Worm (Caenorhabditis elegans) whole organism, young adult: ENCODE data around the gene Y41E3.6.

Experiments
- ZK185.1 ChIP-seq: sonication (generic microtip); optimal IDR thresholded peaks from 2 replicates; lab custom pipeline; 2016; ENCODE audit warnings: mild to moderate bottlenecking, missing genetic modification characterization, missing compliant biosample characterization; ENCODE audit not compliant: poor library complexity, severe bottlenecking
- aptf-2 ChIP-seq: fragments of 200-800 bp; sonication (Bioruptor generic); conservative IDR thresholded peaks from 2 replicates; pipeline ENCODE4 v1.3.6; 2022; ENCODE audit warnings: missing genetic modification reagents, missing genetic modification characterization, missing compliant biosample characterization
- ceh-40 ChIP-seq: fragments of 200-800 bp; sonication (Bioruptor generic); IDR thresholded peaks from 2 replicates; pipeline ENCODE4 v1.3.6; 2022; ENCODE audit warnings: missing genetic modification characterization, missing compliant biosample characterization
- egl-18 ChIP-seq: fragments of 200-800 bp; sonication (Bioruptor generic); IDR thresholded peaks from 2 replicates; pipeline ENCODE4 v1.3.6; 2022; ENCODE audit warnings: missing genetic modification reagents, missing genetic modification characterization, missing compliant biosample characterization
- hrde-1 ChIP-seq: sonication (generic microtip); optimal IDR thresholded peaks from 2 replicates; lab custom pipeline; 2016; ENCODE audit warnings: missing genetic modification characterization, mild to moderate bottlenecking, missing compliant biosample characterization, moderate library complexity, missing genotype, missing genetic modification reagents, borderline replicate concordance
- madf-10 ChIP-seq: sonication (generic microtip); optimal IDR thresholded peaks from 2 replicates; lab custom pipeline; 2016; ENCODE audit warnings: mild to moderate bottlenecking, missing genetic modification characterization, missing compliant biosample characterization
- madf-6 ChIP-seq: fragments of 200-800 bp; sonication (Bioruptor generic); IDR thresholded peaks from 2 replicates; pipeline ENCODE4 v1.3.6; 2022; ENCODE audit warnings: missing genetic modification reagents, missing genetic modification characterization, missing compliant biosample characterization
- sdz-38 ChIP-seq: sonication (generic microtip); optimal IDR thresholded peaks from 2 replicates; lab custom pipeline; 2016; ENCODE audit warnings: missing genotype, missing genetic modification characterization, missing compliant biosample characterization
- snpc-4 ChIP-seq, 5 experiments: fragments of 150-350 bp in 1 of 5; sonication (generic microtip) in 4 of 5; optimal IDR thresholded peaks; 2 replicates each; lab custom pipeline; 2014 to 2018; ENCODE audit warnings: missing genetic modification characterization in 5 of 5, missing biosample characterization in 3 of 5, antibody characterized with exemption in 2 of 5, mild to moderate bottlenecking in 2 of 5, missing compliant biosample characterization in 2 of 5, missing genotype in 2 of 5, moderate library complexity in 2 of 5, missing genetic modification reagents in 1 of 5

DNA sequence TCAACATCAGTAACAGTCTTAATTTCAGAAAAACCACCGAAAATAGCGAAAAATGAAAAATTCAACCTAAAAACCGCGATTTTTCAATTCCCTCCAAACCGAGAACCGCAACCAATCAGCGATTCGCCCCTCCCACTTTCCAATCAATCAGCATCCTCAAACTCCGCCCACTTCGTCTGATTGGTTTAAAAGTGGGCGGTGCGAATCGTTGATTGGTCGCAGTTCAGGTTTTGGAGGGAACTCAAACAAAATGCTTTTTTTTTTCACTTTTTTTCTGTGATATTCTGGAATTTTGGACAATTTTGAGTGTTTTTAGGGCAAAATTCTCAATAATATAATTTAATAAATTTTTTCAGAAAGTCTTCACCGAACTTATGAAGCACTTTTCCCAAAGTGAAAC is 21.3 kb downstream of the Y41E3.6 start:
- TF ChIP-seq sdz-38 (tag; lab: Kevin White, UChicago) (no peak), egl-18 (GFP tag; lab: Robert Waterston, UW) (no peak), snpc-4 (GFP tag; optimal IDR thresholded peaks at IDR 0.05; lab: Kevin White, UChicago) (no peak), snpc-4 (tag; optimal IDR thresholded peaks at IDR 0.05; lab: Kevin White, UChicago) (no peak), ZK185.1 (tag; lab: Kevin White, UChicago) (no peak), ceh-40 (GFP tag; lab: Robert Waterston, UW) (no peak), madf-10 (tag; lab: Kevin White, UChicago) (no peak), madf-6 (GFP tag; lab: Robert Waterston, UW) (no peak), hrde-1 (tag; lab: Kevin White, UChicago) (no peak), aptf-2 (GFP tag; lab: Robert Waterston, UW) (no peak)
